Fruit fly (Drosophila melanogaster): ENCODE data around the gene tkv.

Gene tkv

dm6 chr2L:5298978-5299627, 27.9 kb upstream of the tkv start (continued):
- peak; percentile 46 for TF ChIP-seq HLH54F (GFP tag; optimal IDR thresholded peaks at IDR 0.05)
- TF ChIP-seq CG4360 (GFP tag; IDR thresholded peaks at IDR 0.05): no peak
- TF ChIP-seq scrt (GFP tag; optimal IDR thresholded peaks at IDR 0.05): peak; percentile 60
- no peak for TF ChIP-seq ac (GFP tag; optimal IDR thresholded peaks at IDR 0.05)
- peak in 1 of 2 experiments; percentile 70 for TF ChIP-seq Pdp1 (GFP tag; optimal IDR thresholded peaks at IDR 0.05)
- peak; percentile 73 for TF ChIP-seq CG16815 (GFP tag; optimal IDR thresholded peaks at IDR 0.05)
- TF ChIP-seq CG9797 (GFP tag; optimal IDR thresholded peaks at IDR 0.05): no peak
- TF ChIP-seq Asciz (GFP tag; optimal IDR thresholded peaks at IDR 0.05): peak; percentile 89
- TF ChIP-seq CG8089 (GFP tag; optimal IDR thresholded peaks at IDR 0.05): peak; percentile 57
- no peak for TF ChIP-seq Dip2 (GFP tag; IDR thresholded peaks at IDR 0.05)
- TF ChIP-seq CG17359 (tag; optimal IDR thresholded peaks at IDR 0.05): peak; percentile 87
- peak; percentile 4 for TF ChIP-seq CG7745 (tag; optimal IDR thresholded peaks at IDR 0.05)
- peak; percentile 89 for TF ChIP-seq sqz (GFP tag; optimal IDR thresholded peaks at IDR 0.05)
- TF ChIP-seq CG1832 (GFP tag; optimal IDR thresholded peaks at IDR 0.05): peak; percentile 46
- no peak for TF ChIP-seq pan (optimal IDR thresholded peaks at IDR 0.05)
- peak in 1 of 2 experiments; percentile 54 for TF ChIP-seq pan (GFP tag; optimal IDR thresholded peaks at IDR 0.05 in 1 of 2, IDR thresholded peaks at IDR 0.05 in 1 of 2)
- no peak for TF ChIP-seq CG8765 (GFP tag; IDR thresholded peaks at IDR 0.05)
- TF ChIP-seq ssp (GFP tag; IDR thresholded peaks at IDR 0.05): peak; percentile 51
- peak; percentile 78 for TF ChIP-seq CG10543 (GFP tag; optimal IDR thresholded peaks at IDR 0.05)
- TF ChIP-seq zen (tag; optimal IDR thresholded peaks at IDR 0.05): peak; percentile 52
- TF ChIP-seq CG3726 (GFP tag; IDR thresholded peaks at IDR 0.05): no peak
- no peak for TF ChIP-seq amos (GFP tag; IDR thresholded peaks at IDR 0.05; ENCODE audit: partially characterized antibody)
- TF ChIP-seq GATAe (GFP tag; conservative IDR thresholded peaks at IDR 0.05): peak; percentile 25; the same call in 1 of the 2 replicates
- TF ChIP-seq CG33557 (GFP tag; optimal IDR thresholded peaks at IDR 0.05): peak; percentile 76
- 0 out of 3 replicates have a peak, but pooled peaks have one; percentile 32 for TF ChIP-seq gce (GFP tag; IDR thresholded peaks at IDR 0.05)
- no peak for TF ChIP-seq Dfd (GFP tag; optimal IDR thresholded peaks at IDR 0.05)
- TF ChIP-seq tll (GFP tag; optimal IDR thresholded peaks at IDR 0.05): no peak
- peak; percentile 62; the same call in 1 of the 2 replicates for TF ChIP-seq E2f1 (GFP tag; IDR thresholded peaks at IDR 0.05)
- TF ChIP-seq H15 (GFP tag; IDR thresholded peaks at IDR 0.05): 0 out of 3 replicates have a peak, but pooled peaks have one; percentile 39
- TF ChIP-seq rib (GFP tag; IDR thresholded peaks at IDR 0.05): no peak
- peak; percentile 88 for TF ChIP-seq Sox100B (GFP tag; optimal IDR thresholded peaks at IDR 0.05)
- TF ChIP-seq CG10267 (tag; optimal IDR thresholded peaks at IDR 0.05): peak; percentile 77
- peak; percentile 67 for TF ChIP-seq CG6854 (GFP tag; optimal IDR thresholded peaks at IDR 0.05)
- 0 out of 3 replicates have a peak, but pooled peaks have one; percentile 38 for TF ChIP-seq CG7357 (GFP tag; IDR thresholded peaks at IDR 0.05)
- peak; percentile 7 for TF ChIP-seq CG5245 (GFP tag; optimal IDR thresholded peaks at IDR 0.05)
- TF ChIP-seq CG12769 (tag; optimal IDR thresholded peaks at IDR 0.05): peak; percentile 21
- no peak for TF ChIP-seq CG14860 (GFP tag; IDR thresholded peaks at IDR 0.05; ENCODE audit: partially characterized antibody)
- TF ChIP-seq CG31224 (GFP tag; IDR thresholded peaks at IDR 0.05): peak; percentile 35; the same call in 1 of the 2 replicates
- TF ChIP-seq Dp (GFP tag; optimal IDR thresholded peaks at IDR 0.05): no peak
- peak; percentile 38; the same call in 1 of the 3 replicates for TF ChIP-seq sr (GFP tag; IDR thresholded peaks at IDR 0.05)
- TF ChIP-seq lov (optimal IDR thresholded peaks at IDR 0.05): no peak
- no peak for TF ChIP-seq lov (GFP tag; IDR thresholded peaks at IDR 0.05)
- peak; percentile 64 for TF ChIP-seq HmgZ (tag; optimal IDR thresholded peaks at IDR 0.05)
- peak; percentile 9 for TF ChIP-seq MTF-1 (GFP tag; optimal IDR thresholded peaks at IDR 0.05; ENCODE audit: borderline replicate concordance)
- peak; percentile 88 for TF ChIP-seq CoRest (tag; optimal IDR thresholded peaks at IDR 0.05)
- TF ChIP-seq gfzf (GFP tag; optimal IDR thresholded peaks at IDR 0.05): no peak
- peak; percentile 75 for TF ChIP-seq CG1603 (tag; optimal IDR thresholded peaks at IDR 0.05)
- peak; percentile 84 for TF ChIP-seq CG2202 (tag; optimal IDR thresholded peaks at IDR 0.05)
- no peak for TF ChIP-seq slou (GFP tag; optimal IDR thresholded peaks at IDR 0.05)
